Worm (Caenorhabditis elegans) whole organism, young adult: ENCODE results near the gene frm-5.2.
A peak's percentile ranks its signal among the peaks of the same experiment; 100 is the strongest.
"Not testable (repeated sequence)": the region's sequence is repeated elsewhere in the genome, so short reads cannot be mapped to it uniquely, and the experiment has no call there.

Experiments used
- D2030.7 ChIP-seq: fragments of 200-800 bp; sonication (Bioruptor generic); IDR thresholded peaks from 2 replicates; pipeline ENCODE4 v1.3.6; 2022; ENCODE audit warnings: missing genetic modification reagents, missing genetic modification characterization, missing compliant biosample characterization
- F10E7.11 ChIP-seq: sonication (generic microtip); optimal IDR thresholded peaks from 2 replicates; lab custom pipeline; 2017; ENCODE audit warnings: mild to moderate bottlenecking, missing genetic modification characterization, moderate library complexity, missing compliant biosample characterization
- F23B12.7 ChIP-seq: sonication (generic microtip); optimal IDR thresholded peaks from 2 replicates; lab custom pipeline; 2017; ENCODE audit warnings: missing genetic modification characterization, mild to moderate bottlenecking, missing compliant biosample characterization, antibody characterized with exemption, moderate library complexity; ENCODE audit not compliant: insufficient read depth
- F57C9.4 ChIP-seq: sonication (generic microtip); optimal IDR thresholded peaks from 2 replicates; lab custom pipeline; 2017; ENCODE audit warnings: mild to moderate bottlenecking, missing genetic modification characterization, missing compliant biosample characterization
- Y53F4B.3 ChIP-seq: fragments of 200-800 bp; sonication (Bioruptor generic); IDR thresholded peaks from 2 replicates; pipeline ENCODE4 v1.3.6; 2022; ENCODE audit warnings: missing genetic modification reagents, missing genetic modification characterization, missing compliant biosample characterization
- Y56A3A.18 ChIP-seq: fragments of 200-800 bp; sonication (Bioruptor generic); IDR thresholded peaks from 2 replicates; pipeline ENCODE4 v1.3.6; 2022; ENCODE audit warnings: missing genetic modification reagents, missing genetic modification characterization, missing compliant biosample characterization
- aptf-2 ChIP-seq: fragments of 200-800 bp; sonication (Bioruptor generic); conservative IDR thresholded peaks from 2 replicates; pipeline ENCODE4 v1.3.6; 2022; ENCODE audit warnings: missing genetic modification reagents, missing genetic modification characterization, missing compliant biosample characterization
- bed-1 ChIP-seq: fragments of 200-800 bp; sonication (Bioruptor generic); IDR thresholded peaks from 2 replicates; pipeline ENCODE4 v1.3.6; 2022; ENCODE audit warnings: missing genetic modification reagents, missing genetic modification characterization, missing compliant biosample characterization
- bed-2 ChIP-seq: fragments of 200-800 bp; sonication (Bioruptor generic); IDR thresholded peaks from 2 replicates; pipeline ENCODE4 v1.3.6; 2022; ENCODE audit warnings: missing genetic modification reagents, missing genetic modification characterization, missing compliant biosample characterization
- ceh-100 ChIP-seq: fragments of 200-800 bp; sonication (Bioruptor generic); IDR thresholded peaks from 2 replicates; pipeline ENCODE4 v1.3.6; 2022; ENCODE audit warnings: missing genetic modification reagents, missing genetic modification characterization, missing compliant biosample characterization
- ceh-27 ChIP-seq: fragments of 200-800 bp; sonication (Bioruptor generic); optimal IDR thresholded peaks from 2 replicates; lab custom pipeline; 2018; ENCODE audit warnings: mild to moderate bottlenecking, missing genetic modification characterization, moderate library complexity, missing compliant biosample characterization
- ceh-40 ChIP-seq: fragments of 200-800 bp; sonication (Bioruptor generic); IDR thresholded peaks from 2 replicates; pipeline ENCODE4 v1.3.6; 2022; ENCODE audit warnings: missing genetic modification characterization, missing compliant biosample characterization
- ceh-58 ChIP-seq: fragments of 200-800 bp; sonication (Bioruptor generic); IDR thresholded peaks from 2 replicates; pipeline ENCODE4 v1.3.6; 2022; ENCODE audit warnings: missing genetic modification characterization, missing compliant biosample characterization
- die-1 ChIP-seq: sonication (generic microtip); optimal IDR thresholded peaks from 2 replicates; lab custom pipeline; 2016; ENCODE audit warnings: missing genotype, mild to moderate bottlenecking, missing genetic modification characterization, missing compliant biosample characterization
- efl-1 ChIP-seq: fragments of 150-350 bp; optimal IDR thresholded peaks from 2 replicates; lab custom pipeline; 2014; ENCODE audit warnings: missing biosample characterization, missing genetic modification reagents, missing genetic modification characterization
- egl-18 ChIP-seq: fragments of 200-800 bp; sonication (Bioruptor generic); IDR thresholded peaks from 2 replicates; pipeline ENCODE4 v1.3.6; 2022; ENCODE audit warnings: missing genetic modification reagents, missing genetic modification characterization, missing compliant biosample characterization
- egl-44 ChIP-seq: fragments of 200-800 bp; sonication (Bioruptor generic); IDR thresholded peaks from 2 replicates; pipeline ENCODE4 v1.3.6; 2022; ENCODE audit warnings: missing genetic modification reagents, missing genetic modification characterization, missing compliant biosample characterization
- egrh-3 ChIP-seq: fragments of 200-800 bp; sonication (Bioruptor generic); IDR thresholded peaks from 2 replicates; pipeline ENCODE4 v1.3.6; 2022; ENCODE audit warnings: missing genetic modification reagents, missing genetic modification characterization, missing compliant biosample characterization
- ets-4 ChIP-seq: fragments of 200-800 bp; sonication (Bioruptor generic); optimal IDR thresholded peaks from 2 replicates; lab custom pipeline; 2018; ENCODE audit warnings: mild to moderate bottlenecking, missing genetic modification characterization, missing compliant biosample characterization
- fkh-3 ChIP-seq: sonication (generic microtip); optimal IDR thresholded peaks from 2 replicates; lab custom pipeline; 2016; ENCODE audit warnings: mild to moderate bottlenecking, missing genetic modification characterization, missing compliant biosample characterization
- lin-26 ChIP-seq: fragments of 200-800 bp; sonication (Bioruptor generic); IDR thresholded peaks from 2 replicates; pipeline ENCODE4 v1.3.6; 2022; ENCODE audit warnings: missing genetic modification reagents, missing genetic modification characterization, missing compliant biosample characterization
- lin-40 ChIP-seq: sonication (generic microtip); optimal IDR thresholded peaks from 2 replicates; lab custom pipeline; 2016; ENCODE audit warnings: missing genetic modification characterization, mild to moderate bottlenecking, missing compliant biosample characterization, missing genotype, missing genetic modification reagents
- lir-1 ChIP-seq: fragments of 200-800 bp; sonication (Bioruptor generic); conservative IDR thresholded peaks from 2 replicates; pipeline ENCODE4 v1.3.6; 2022; ENCODE audit warnings: missing genetic modification reagents, missing genetic modification characterization, missing compliant biosample characterization
- lsy-27 ChIP-seq: sonication (generic microtip); optimal IDR thresholded peaks from 2 replicates; lab custom pipeline; 2017; ENCODE audit warnings: missing genetic modification characterization, mild to moderate bottlenecking, missing compliant biosample characterization, antibody characterized with exemption, missing genotype, borderline replicate concordance; ENCODE audit not compliant: insufficient read depth
- madf-3 ChIP-seq: fragments of 200-800 bp; sonication (Bioruptor generic); IDR thresholded peaks from 2 replicates; pipeline ENCODE4 v1.3.6; 2022; ENCODE audit warnings: missing genetic modification reagents, missing genetic modification characterization, missing compliant biosample characterization
- madf-8 ChIP-seq: fragments of 200-800 bp; sonication (Bioruptor generic); conservative IDR thresholded peaks from 2 replicates; pipeline ENCODE4 v1.3.6; 2022; ENCODE audit warnings: missing genetic modification reagents, missing genetic modification characterization, missing compliant biosample characterization
- pbrm-1 ChIP-seq: fragments of 200-800 bp; sonication (Bioruptor generic); IDR thresholded peaks from 2 replicates; pipeline ENCODE4 v1.3.6; 2022; ENCODE audit warnings: missing genetic modification reagents, missing genetic modification characterization, missing compliant biosample characterization
- snpc-3.4 ChIP-seq: sonication (generic microtip); optimal IDR thresholded peaks from 2 replicates; lab custom pipeline; 2017; ENCODE audit warnings: missing genetic modification characterization, mild to moderate bottlenecking, missing compliant biosample characterization, antibody characterized with exemption, moderate library complexity, missing genotype, missing genetic modification reagents
- ztf-26 ChIP-seq: sonication (generic microtip); optimal IDR thresholded peaks from 2 replicates; lab custom pipeline; 2017; ENCODE audit warnings: missing genetic modification characterization, missing compliant biosample characterization

Gene frm-5.2

ce11 chrIV:51219-51618 lies 50.8 kb downstream of the frm-5.2 start (continued):
- no peak for TF ChIP-seq D2030.7 (GFP tag; lab: Robert Waterston, UW)
- TF ChIP-seq ztf-26 (tag; lab: Kevin White, UChicago) = no peak
- peak; percentile 18 for TF ChIP-seq efl-1 (GFP tag; lab: Kevin White, UChicago)

ce11 chrIV:53539-53938 lies 53.1 kb downstream of the frm-5.2 start, which contains the start of gene T05C7.4:
Gene T05C7.4, minus strand, starts transcription at chrIV:53639.
- TF ChIP-seq Y56A3A.18 (GFP tag; lab: Robert Waterston, UW) = no peak
- no peak for TF ChIP-seq F57C9.4
- no peak for TF ChIP-seq fkh-3 (tag; lab: Kevin White, UChicago)
- TF ChIP-seq lin-40 (tag; lab: Kevin White, UChicago) = no peak
- TF ChIP-seq lin-26 (GFP tag; lab: Robert Waterston, UW) = no peak
- TF ChIP-seq ets-4 (GFP tag; lab: Kevin White, UChicago) = no peak
- TF ChIP-seq lsy-27 (tag; lab: Kevin White, UChicago) = no peak
- no peak for TF ChIP-seq ceh-100 (GFP tag; lab: Robert Waterston, UW)
- no peak for TF ChIP-seq Y53F4B.3 (GFP tag; lab: Robert Waterston, UW)
- no peak for TF ChIP-seq snpc-3.4

ce11 chrIV:58818-59217 lies 58.4 kb downstream of the frm-5.2 start, which contains the start of gene T05C7.5:
Gene T05C7.5, minus strand, starts transcription at chrIV:58918.
- no peak for TF ChIP-seq egrh-3 (GFP tag; lab: Robert Waterston, UW)
- TF ChIP-seq bed-1 (GFP tag; lab: Robert Waterston, UW) = no peak
- no peak for TF ChIP-seq madf-8 (GFP tag; lab: Robert Waterston, UW)
- no peak for TF ChIP-seq F23B12.7 (tag; lab: Kevin White, UChicago)
- TF ChIP-seq ceh-58 (GFP tag; lab: Robert Waterston, UW) = no peak
- no peak for TF ChIP-seq egl-44 (GFP tag; lab: Robert Waterston, UW)
- TF ChIP-seq aptf-2 (GFP tag; lab: Robert Waterston, UW) = no peak
- no peak for TF ChIP-seq egl-18 (GFP tag; lab: Robert Waterston, UW)
- no peak for TF ChIP-seq bed-2 (GFP tag; lab: Robert Waterston, UW)
- TF ChIP-seq snpc-3.4 = no peak
- TF ChIP-seq pbrm-1 (GFP tag; lab: Robert Waterston, UW) = no peak
- no peak for TF ChIP-seq die-1 (tag; lab: Kevin White, UChicago)
- TF ChIP-seq madf-3 (GFP tag; lab: Robert Waterston, UW) = no peak
- no peak for TF ChIP-seq F10E7.11 (tag; lab: Kevin White, UChicago)
- no peak for TF ChIP-seq Y53F4B.3 (GFP tag; lab: Robert Waterston, UW)

- not testable (repeated sequence) for TF ChIP-seq lir-1 (GFP tag; lab: Robert Waterston, UW); ceh-40 (GFP tag; lab: Robert Waterston, UW); ceh-27 (GFP tag; lab: Kevin White, UChicago)
These were observed 61.0 kb downstream of the frm-5.2 start, which contains the start of gene T05C7.7 for ce11 chrIV:61448-61847. Gene T05C7.7, plus strand, starts transcription at chrIV:61748.
